Worm (Caenorhabditis elegans): ENCODE data around the gene Y24D9A.6.

- TF ChIP-seq ceh-82 (tag; optimal IDR thresholded peaks at IDR 0.05) = no peak
- no peak for TF ChIP-seq elt-1 (tag; optimal IDR thresholded peaks at IDR 0.05)
- TF ChIP-seq lsy-2 (tag; optimal IDR thresholded peaks at IDR 0.05) = no peak
- TF ChIP-seq nhr-237 (tag; optimal IDR thresholded peaks at IDR 0.05) = no peak
- TF ChIP-seq elt-3 (tag; optimal IDR thresholded peaks at IDR 0.05) = no peak
- TF ChIP-seq lin-39 (tag; optimal IDR thresholded peaks at IDR 0.05) = no peak
- TF ChIP-seq nhr-77 (tag; optimal IDR thresholded peaks at IDR 0.05) = no peak
Observed at ce11 chrIV:4356879-4357278, 43.3 kb downstream of the Y24D9A.6 start, which contains the start of gene W03B1.9.
